Worm (Caenorhabditis elegans): ENCODE data around the gene afmd-2.

DNA sequence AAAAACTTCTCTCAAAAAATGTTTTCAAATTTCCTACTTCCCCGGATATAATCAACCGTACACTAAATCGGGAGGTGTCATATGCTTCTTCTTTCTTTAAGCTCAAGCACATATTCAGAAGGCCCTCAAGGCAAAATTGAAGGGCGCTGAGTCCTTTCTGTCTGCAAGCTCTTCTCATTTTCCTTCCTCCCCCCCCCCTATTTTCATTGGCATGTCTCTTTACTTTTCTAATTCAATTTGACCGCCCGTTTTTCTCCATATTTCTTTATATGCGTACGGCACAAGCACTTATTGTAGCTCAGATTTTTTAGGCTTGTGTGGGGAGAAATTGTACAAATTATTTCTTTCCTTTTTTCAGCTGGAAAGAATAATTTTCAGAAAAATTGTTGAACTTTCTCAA, 46.5 kb downstream of the afmd-2 start:
- TF ChIP-seq nhr-12 (tag; optimal IDR thresholded peaks at IDR 0.05) (no peak), rnt-1 (tag; optimal IDR thresholded peaks at IDR 0.05) (no peak), ces-1 (GFP tag; optimal IDR thresholded peaks at IDR 0.05) (no peak), ama-1 (optimal IDR thresholded peaks at IDR 0.05) (no peak), isw-1 (GFP tag; IDR thresholded peaks at IDR 0.05) (no peak), ztf-11 (tag; optimal IDR thresholded peaks at IDR 0.05) (no peak), unc-98 (GFP tag; IDR thresholded peaks at IDR 0.05) (no peak), fkh-10 (GFP tag; optimal IDR thresholded peaks at IDR 0.05) (no peak), elt-2 (tag; optimal IDR thresholded peaks at IDR 0.05) (no peak), ceh-82 (tag; optimal IDR thresholded peaks at IDR 0.05) (no peak), nhr-71 (tag; optimal IDR thresholded peaks at IDR 0.05) (no peak), unc-86 (tag; optimal IDR thresholded peaks at IDR 0.05) (no peak), pag-3 (tag; optimal IDR thresholded peaks at IDR 0.05; ENCODE audit: borderline replicate concordance, insufficient read depth) (no peak)

Measured in whole organism, L1 larva.